Fruit fly (Drosophila melanogaster): ENCODE data around the gene CG32985.

dm6 chr2L:8948650-8949049, 13.7 kb upstream of the CG32985 start:
- TF ChIP-seq CG12768 (GFP tag; optimal IDR thresholded peaks at IDR 0.05) (no peak), kay (GFP tag; ENCODE audit: borderline replicate concordance) (no peak), Hr96 (GFP tag; optimal IDR thresholded peaks at IDR 0.05) (no peak), CG1620 (GFP tag; optimal IDR thresholded peaks at IDR 0.05) (no peak), CG7045 (GFP tag; optimal IDR thresholded peaks at IDR 0.05) (no peak), tj (GFP tag; optimal IDR thresholded peaks at IDR 0.05) (no peak), Crg-1 (GFP tag; optimal IDR thresholded peaks at IDR 0.05) (no peak), CG11617 (GFP tag; optimal IDR thresholded peaks at IDR 0.05) (no peak), CG7101 (tag; optimal IDR thresholded peaks at IDR 0.05) (no peak), bab1 (GFP tag; optimal IDR thresholded peaks at IDR 0.05) (no peak)

Measured in whole organism, adult.